Worm (Caenorhabditis elegans): ENCODE results near the gene Y34B4A.10.

Y34B4A.10 gene

ce11 chrX:5218323-5218722 is 31.4 kb upstream of the Y34B4A.10 start:
- TF ChIP-seq hmg-4 (GFP tag; optimal IDR thresholded peaks at IDR 0.05) (no peak), tbx-11 (GFP tag; IDR thresholded peaks at IDR 0.05) (no peak), sea-1 (GFP tag; conservative IDR thresholded peaks at IDR 0.05) (no peak), scrt-1 (GFP tag; IDR thresholded peaks at IDR 0.05) (no peak), ama-1 (optimal IDR thresholded peaks at IDR 0.05) (no peak), B0310.2 (tag; optimal IDR thresholded peaks at IDR 0.05) (no peak), F13C5.2 (tag; optimal IDR thresholded peaks at IDR 0.05) (no peak), hmbx-1 (tag; optimal IDR thresholded peaks at IDR 0.05) (no peak), ets-7 (tag; optimal IDR thresholded peaks at IDR 0.05) (no peak), ceh-13 (GFP tag; optimal IDR thresholded peaks at IDR 0.05) (no peak), tra-4 (tag; optimal IDR thresholded peaks at IDR 0.05) (no peak), ceh-36 (tag; optimal IDR thresholded peaks at IDR 0.05) (no peak), hnd-1 (tag; optimal IDR thresholded peaks at IDR 0.05) (no peak), flt-1 (GFP tag; IDR thresholded peaks at IDR 0.05) (no peak), aly-1 (tag; optimal IDR thresholded peaks at IDR 0.05) (no peak), pes-1 (GFP tag; IDR thresholded peaks at IDR 0.05) (no peak), tbx-37 (GFP tag; conservative IDR thresholded peaks at IDR 0.05) (no peak)

ce11 chrX:5226265-5226664 is 23.4 kb upstream of the Y34B4A.10 start, which contains the start of gene H28G03.3:
H28G03.3 (minus strand) TSS chrX:5226365.
- TF ChIP-seq pes-1 (GFP tag; IDR thresholded peaks at IDR 0.05), result no peak
- no peak for TF ChIP-seq B0310.2 (tag; optimal IDR thresholded peaks at IDR 0.05)
- no peak for TF ChIP-seq tra-4 (tag; optimal IDR thresholded peaks at IDR 0.05)
- no peak for TF ChIP-seq hmbx-1 (tag; optimal IDR thresholded peaks at IDR 0.05)
- TF ChIP-seq ceh-13 (GFP tag; optimal IDR thresholded peaks at IDR 0.05), result no peak
- no peak for TF ChIP-seq tbx-37 (GFP tag; conservative IDR thresholded peaks at IDR 0.05)
- TF ChIP-seq ceh-36 (tag; optimal IDR thresholded peaks at IDR 0.05), result no peak
- TF ChIP-seq ets-7 (tag; optimal IDR thresholded peaks at IDR 0.05), result no peak
- no peak for TF ChIP-seq scrt-1 (GFP tag; IDR thresholded peaks at IDR 0.05)
- no peak for TF ChIP-seq F13C5.2 (tag; optimal IDR thresholded peaks at IDR 0.05)

- TF ChIP-seq aly-1 (tag; optimal IDR thresholded peaks at IDR 0.05) (no peak), scrt-1 (GFP tag; IDR thresholded peaks at IDR 0.05) (no peak), ceh-13 (GFP tag; optimal IDR thresholded peaks at IDR 0.05) (no peak), sea-1 (GFP tag; conservative IDR thresholded peaks at IDR 0.05) (no peak), flt-1 (GFP tag; IDR thresholded peaks at IDR 0.05) (no peak), ama-1 (optimal IDR thresholded peaks at IDR 0.05) (no peak), ceh-36 (tag; optimal IDR thresholded peaks at IDR 0.05) (no peak), hmg-4 (GFP tag; optimal IDR thresholded peaks at IDR 0.05) (no peak), tra-4 (tag; optimal IDR thresholded peaks at IDR 0.05) (no peak), tbx-11 (GFP tag; IDR thresholded peaks at IDR 0.05) (no peak), tbx-37 (GFP tag; conservative IDR thresholded peaks at IDR 0.05) (no peak), hmbx-1 (tag; optimal IDR thresholded peaks at IDR 0.05) (no peak), ets-7 (tag; optimal IDR thresholded peaks at IDR 0.05) (no peak), hnd-1 (tag; optimal IDR thresholded peaks at IDR 0.05) (no peak), B0310.2 (tag; optimal IDR thresholded peaks at IDR 0.05) (no peak), pes-1 (GFP tag; IDR thresholded peaks at IDR 0.05) (no peak), F13C5.2 (tag; optimal IDR thresholded peaks at IDR 0.05) (no peak)
Measured at ce11 chrX:5238246-5238645, 11.5 kb upstream of the Y34B4A.10 start.

- TF ChIP-seq ets-7 (tag; optimal IDR thresholded peaks at IDR 0.05) (no peak), B0310.2 (tag; optimal IDR thresholded peaks at IDR 0.05) (no peak), F13C5.2 (tag; optimal IDR thresholded peaks at IDR 0.05) (no peak), tra-4 (tag; optimal IDR thresholded peaks at IDR 0.05) (no peak), aly-1 (tag; optimal IDR thresholded peaks at IDR 0.05) (no peak), hmg-4 (GFP tag; optimal IDR thresholded peaks at IDR 0.05) (no peak), hmbx-1 (tag; optimal IDR thresholded peaks at IDR 0.05) (no peak), ceh-13 (GFP tag; optimal IDR thresholded peaks at IDR 0.05) (no peak), ceh-36 (tag; optimal IDR thresholded peaks at IDR 0.05) (no peak)
Measured at ce11 chrX:5243382-5243979, 6.2 kb upstream of the Y34B4A.10 start, which contains the start of gene mtm-5. mtm-5 (minus strand) TSS chrX:5243408.

ce11 chrX:5244041-5244440 is 5.7 kb upstream of the Y34B4A.10 start, which contains the start of gene Y34B4A.7:
Y34B4A.7 (plus strand) TSS chrX:5244337.
- TF ChIP-seq ama-1 (optimal IDR thresholded peaks at IDR 0.05), result no peak
- TF ChIP-seq hmbx-1 (tag; optimal IDR thresholded peaks at IDR 0.05), result no peak
- no peak for TF ChIP-seq F13C5.2 (tag; optimal IDR thresholded peaks at IDR 0.05)
- TF ChIP-seq ets-7 (tag; optimal IDR thresholded peaks at IDR 0.05), result no peak
- no peak for TF ChIP-seq ceh-36 (tag; optimal IDR thresholded peaks at IDR 0.05)
- TF ChIP-seq hnd-1 (tag; optimal IDR thresholded peaks at IDR 0.05), result no peak
- no peak for TF ChIP-seq ceh-13 (GFP tag; optimal IDR thresholded peaks at IDR 0.05)
- TF ChIP-seq B0310.2 (tag; optimal IDR thresholded peaks at IDR 0.05), result peak; percentile 29
- TF ChIP-seq pes-1 (GFP tag; IDR thresholded peaks at IDR 0.05), result no peak
- TF ChIP-seq flt-1 (GFP tag; IDR thresholded peaks at IDR 0.05), result peak; percentile 45; the same call in 1 of the 2 replicates
- no peak for TF ChIP-seq scrt-1 (GFP tag; IDR thresholded peaks at IDR 0.05)
- no peak for TF ChIP-seq tbx-37 (GFP tag; conservative IDR thresholded peaks at IDR 0.05)
- no peak for TF ChIP-seq hmg-4 (GFP tag; optimal IDR thresholded peaks at IDR 0.05)
- TF ChIP-seq tbx-11 (GFP tag; IDR thresholded peaks at IDR 0.05), result no peak
- no peak for TF ChIP-seq tra-4 (tag; optimal IDR thresholded peaks at IDR 0.05)
- no peak for TF ChIP-seq aly-1 (tag; optimal IDR thresholded peaks at IDR 0.05)
- TF ChIP-seq sea-1 (GFP tag; conservative IDR thresholded peaks at IDR 0.05), result 0 out of 2 replicates have a peak, but pooled peaks have one; percentile 8

ce11 chrX:5248754-5249153 is 949 bp upstream of the Y34B4A.10 start:
- TF ChIP-seq tra-4 (tag; optimal IDR thresholded peaks at IDR 0.05), result no peak
- TF ChIP-seq ets-7 (tag; optimal IDR thresholded peaks at IDR 0.05), result no peak
- no peak for TF ChIP-seq ceh-13 (GFP tag; optimal IDR thresholded peaks at IDR 0.05)
- no peak for TF ChIP-seq tbx-11 (GFP tag; IDR thresholded peaks at IDR 0.05)
- TF ChIP-seq B0310.2 (tag; optimal IDR thresholded peaks at IDR 0.05), result no peak
- TF ChIP-seq hmbx-1 (tag; optimal IDR thresholded peaks at IDR 0.05), result no peak
- no peak for TF ChIP-seq flt-1 (GFP tag; IDR thresholded peaks at IDR 0.05)
- no peak for TF ChIP-seq hnd-1 (tag; optimal IDR thresholded peaks at IDR 0.05)
- TF ChIP-seq pes-1 (GFP tag; IDR thresholded peaks at IDR 0.05), result no peak
- no peak for TF ChIP-seq sea-1 (GFP tag; conservative IDR thresholded peaks at IDR 0.05)
- no peak for TF ChIP-seq tbx-37 (GFP tag; conservative IDR thresholded peaks at IDR 0.05)
- no peak for TF ChIP-seq aly-1 (tag; optimal IDR thresholded peaks at IDR 0.05)
- TF ChIP-seq F13C5.2 (tag; optimal IDR thresholded peaks at IDR 0.05), result no peak
- no peak for TF ChIP-seq ceh-36 (tag; optimal IDR thresholded peaks at IDR 0.05)
- no peak for TF ChIP-seq hmg-4 (GFP tag; optimal IDR thresholded peaks at IDR 0.05)
- no peak for TF ChIP-seq scrt-1 (GFP tag; IDR thresholded peaks at IDR 0.05)
- TF ChIP-seq ama-1 (optimal IDR thresholded peaks at IDR 0.05), result no peak

Data from whole organism, early embryonic.